Worm (Caenorhabditis elegans): ENCODE data around the gene ZK637.12.

Gene ZK637.12

DNA sequence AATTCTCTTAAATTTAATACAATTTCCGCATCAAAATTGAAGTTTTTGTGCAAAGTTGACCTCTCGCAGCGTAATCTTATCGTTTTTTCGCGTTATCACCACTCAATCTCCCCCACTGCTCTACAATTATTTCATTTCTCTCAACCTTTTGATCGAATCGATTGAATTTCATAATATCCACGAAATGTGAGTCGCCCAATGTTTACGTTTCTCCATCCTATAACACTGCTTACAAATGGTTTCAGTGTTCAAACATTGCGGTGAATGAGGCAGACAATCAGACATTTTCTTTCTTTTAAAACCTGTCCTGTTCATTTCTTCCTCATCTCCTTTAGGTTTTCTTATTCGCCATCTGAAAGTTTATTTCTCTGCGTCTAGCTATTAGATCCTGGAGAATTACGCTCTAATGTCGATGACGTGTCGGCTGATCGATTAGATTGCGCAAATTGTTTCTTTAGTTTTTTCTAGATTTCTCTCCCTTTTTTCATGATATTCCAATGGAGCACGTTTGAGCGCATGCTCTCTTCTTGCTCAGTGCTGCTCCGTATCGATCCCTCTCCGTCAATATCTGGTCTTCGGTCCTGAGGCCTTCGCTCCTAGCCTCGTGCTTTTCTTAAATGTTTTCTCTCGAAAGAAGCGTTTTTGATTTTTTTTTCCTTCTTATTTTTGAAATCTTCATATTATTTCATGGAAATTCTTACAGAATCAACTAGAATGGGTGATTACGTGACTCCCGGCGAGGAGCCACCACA is 18.9 kb upstream of the ZK637.12 start, which contains the start of gene unc-32:
Gene unc-32, plus strand, starts transcription at position 702 of the 752 bp plus-strand sequence.
- TF ChIP-seq tbx-37 (GFP tag; conservative IDR thresholded peaks at IDR 0.05), result no peak
- no peak for TF ChIP-seq hmg-4 (GFP tag; optimal IDR thresholded peaks at IDR 0.05)

DNA sequence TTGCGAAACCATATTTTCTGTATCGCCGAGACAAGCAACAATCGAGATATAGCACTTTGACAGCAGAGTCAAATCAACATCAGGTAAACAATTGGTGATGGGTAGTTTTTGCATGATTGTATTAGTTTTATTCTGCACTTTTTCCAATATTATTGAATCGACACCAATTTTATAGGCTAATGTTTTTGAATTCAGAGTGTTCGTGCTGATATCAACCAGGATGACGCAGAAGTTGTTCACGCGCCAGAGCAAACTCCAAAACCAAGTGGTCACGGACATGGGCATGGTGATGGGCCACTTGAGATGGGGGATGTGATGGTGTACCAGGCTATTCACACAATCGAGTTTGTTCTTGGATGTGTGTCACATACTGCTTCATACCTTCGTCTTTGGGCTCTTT is 13.9 kb upstream of the ZK637.12 start:
- no peak for TF ChIP-seq sea-1 (GFP tag; conservative IDR thresholded peaks at IDR 0.05)
- TF ChIP-seq scrt-1 (GFP tag; IDR thresholded peaks at IDR 0.05), result no peak
- TF ChIP-seq ama-1 (optimal IDR thresholded peaks at IDR 0.05), result no peak
- TF ChIP-seq hnd-1 (tag; optimal IDR thresholded peaks at IDR 0.05), result no peak
- no peak for TF ChIP-seq B0310.2 (tag; optimal IDR thresholded peaks at IDR 0.05)
- TF ChIP-seq ceh-13 (GFP tag; optimal IDR thresholded peaks at IDR 0.05), result no peak
- no peak for TF ChIP-seq hmbx-1 (tag; optimal IDR thresholded peaks at IDR 0.05)
- no peak for TF ChIP-seq tra-4 (tag; optimal IDR thresholded peaks at IDR 0.05)
- no peak for TF ChIP-seq pes-1 (GFP tag; IDR thresholded peaks at IDR 0.05)

DNA sequence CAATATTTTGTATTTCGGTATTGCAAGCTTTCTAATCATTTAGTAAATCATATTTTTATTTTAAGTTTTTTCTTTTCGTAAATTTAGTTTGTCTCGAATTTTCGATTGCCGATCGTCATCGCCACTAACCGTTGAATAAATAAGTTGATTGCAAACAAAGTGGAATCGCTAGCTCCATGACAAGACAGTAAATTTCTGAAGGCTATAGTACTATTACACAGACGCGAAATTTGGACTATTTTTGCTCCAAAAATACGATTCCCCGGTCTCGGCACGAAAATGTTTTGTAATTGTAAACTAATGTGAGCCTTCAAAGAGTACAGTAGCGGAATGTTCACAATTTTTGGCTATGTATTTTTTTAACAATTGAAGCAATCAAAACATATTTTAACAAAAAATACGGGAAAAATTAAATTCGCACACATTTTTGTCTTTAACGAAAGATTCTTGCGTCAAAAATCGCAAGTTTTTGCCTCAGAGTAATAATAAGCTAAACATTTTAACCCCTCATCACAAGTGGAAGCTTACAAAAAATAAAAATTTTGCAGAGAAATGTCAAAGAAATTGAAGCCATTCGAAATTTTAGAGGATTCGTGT is 12.3 kb upstream of the ZK637.12 start, which contains the start of gene tpk-1:
Gene tpk-1, plus strand, starts transcription at position 547 of the 597 bp plus-strand sequence.
- no peak for TF ChIP-seq B0310.2 (tag; optimal IDR thresholded peaks at IDR 0.05)
- no peak for TF ChIP-seq tra-4 (tag; optimal IDR thresholded peaks at IDR 0.05)
- no peak for TF ChIP-seq ets-7 (tag; optimal IDR thresholded peaks at IDR 0.05)
- no peak for TF ChIP-seq pes-1 (GFP tag; IDR thresholded peaks at IDR 0.05)
- TF ChIP-seq aly-1 (tag; optimal IDR thresholded peaks at IDR 0.05), result no peak
- no peak for TF ChIP-seq F13C5.2 (tag; optimal IDR thresholded peaks at IDR 0.05)
- TF ChIP-seq tbx-37 (GFP tag; conservative IDR thresholded peaks at IDR 0.05), result no peak
- TF ChIP-seq scrt-1 (GFP tag; IDR thresholded peaks at IDR 0.05), result no peak
- TF ChIP-seq hnd-1 (tag; optimal IDR thresholded peaks at IDR 0.05), result no peak
- TF ChIP-seq ceh-13 (GFP tag; optimal IDR thresholded peaks at IDR 0.05), result no peak
- TF ChIP-seq hmbx-1 (tag; optimal IDR thresholded peaks at IDR 0.05), result no peak
- no peak for TF ChIP-seq sea-1 (GFP tag; conservative IDR thresholded peaks at IDR 0.05)
- TF ChIP-seq hmg-4 (GFP tag; optimal IDR thresholded peaks at IDR 0.05), result no peak
- no peak for TF ChIP-seq flt-1 (GFP tag; IDR thresholded peaks at IDR 0.05)

DNA sequence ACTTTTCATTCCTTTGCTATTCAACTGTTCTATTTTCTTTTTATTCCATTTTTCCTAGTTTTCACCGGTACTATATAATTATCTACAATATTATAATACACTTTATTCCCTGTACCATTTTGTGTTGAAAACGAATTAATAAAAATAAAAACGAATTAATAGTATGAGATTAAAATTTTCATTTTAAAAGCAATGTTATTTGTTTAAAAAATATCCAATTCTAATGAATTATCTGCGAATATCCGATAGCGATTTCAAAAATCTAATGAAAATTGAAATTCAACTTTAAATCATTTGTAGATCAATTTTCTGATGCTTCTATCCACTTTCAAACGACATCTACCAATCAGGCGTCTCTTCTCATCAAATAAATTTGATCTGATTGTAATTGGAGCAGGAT is 10.6 kb upstream of the ZK637.12 start, which contains the start of gene trxr-2:
Gene trxr-2, plus strand, starts transcription at position 301 of the 400 bp plus-strand sequence.
- TF ChIP-seq tbx-37 (GFP tag; conservative IDR thresholded peaks at IDR 0.05), result no peak
- no peak for TF ChIP-seq scrt-1 (GFP tag; IDR thresholded peaks at IDR 0.05)
- no peak for TF ChIP-seq B0310.2 (tag; optimal IDR thresholded peaks at IDR 0.05)
- no peak for TF ChIP-seq pes-1 (GFP tag; IDR thresholded peaks at IDR 0.05)
- TF ChIP-seq F13C5.2 (tag; optimal IDR thresholded peaks at IDR 0.05), result no peak
- no peak for TF ChIP-seq sea-1 (GFP tag; conservative IDR thresholded peaks at IDR 0.05)
- TF ChIP-seq ets-7 (tag; optimal IDR thresholded peaks at IDR 0.05), result no peak
- TF ChIP-seq ceh-36 (tag; optimal IDR thresholded peaks at IDR 0.05), result no peak
- no peak for TF ChIP-seq tbx-11 (GFP tag; IDR thresholded peaks at IDR 0.05)
- no peak for TF ChIP-seq aly-1 (tag; optimal IDR thresholded peaks at IDR 0.05)
- no peak for TF ChIP-seq tra-4 (tag; optimal IDR thresholded peaks at IDR 0.05)
- no peak for TF ChIP-seq ama-1 (optimal IDR thresholded peaks at IDR 0.05)
- TF ChIP-seq flt-1 (GFP tag; IDR thresholded peaks at IDR 0.05), result no peak
- no peak for TF ChIP-seq hmg-4 (GFP tag; optimal IDR thresholded peaks at IDR 0.05)
- TF ChIP-seq ceh-13 (GFP tag; optimal IDR thresholded peaks at IDR 0.05), result no peak
- no peak for TF ChIP-seq hnd-1 (tag; optimal IDR thresholded peaks at IDR 0.05)
- TF ChIP-seq hmbx-1 (tag; optimal IDR thresholded peaks at IDR 0.05), result no peak

DNA sequence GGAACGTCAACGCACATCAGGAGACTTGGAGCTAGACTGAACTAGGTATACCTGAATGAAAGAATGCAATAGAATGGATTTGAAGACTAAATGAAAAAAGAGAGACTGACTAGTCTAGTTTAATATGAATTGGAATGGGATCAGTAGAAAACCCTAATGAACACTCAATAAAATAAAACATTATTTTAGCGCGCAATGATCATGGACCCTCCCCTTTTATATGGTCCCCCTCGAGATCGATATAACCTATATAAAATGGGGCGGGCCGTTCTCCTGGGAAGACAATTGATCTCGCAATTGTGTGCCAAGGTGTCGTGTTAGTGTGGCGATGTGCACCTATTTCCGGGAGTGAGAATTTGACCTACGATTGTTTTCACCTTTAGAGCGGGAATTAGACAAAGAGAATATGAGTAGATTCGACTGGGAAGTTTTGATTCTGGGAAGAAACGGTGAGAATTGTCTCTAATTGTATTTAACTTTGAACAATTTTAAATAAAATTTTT is 6.1 kb upstream of the ZK637.12 start, which contains the start of gene cdc-25.3:
Gene cdc-25.3, minus strand, starts transcription at position 51 of the 503 bp plus-strand sequence.
- TF ChIP-seq tbx-37 (GFP tag; conservative IDR thresholded peaks at IDR 0.05) (no peak), ceh-36 (tag; optimal IDR thresholded peaks at IDR 0.05) (no peak), hmg-4 (GFP tag; optimal IDR thresholded peaks at IDR 0.05) (no peak), tra-4 (tag; optimal IDR thresholded peaks at IDR 0.05) (no peak), hmbx-1 (tag; optimal IDR thresholded peaks at IDR 0.05) (no peak), tbx-11 (GFP tag; IDR thresholded peaks at IDR 0.05) (no peak), aly-1 (tag; optimal IDR thresholded peaks at IDR 0.05) (no peak), ama-1 (optimal IDR thresholded peaks at IDR 0.05) (no peak), F13C5.2 (tag; optimal IDR thresholded peaks at IDR 0.05) (no peak), ceh-13 (GFP tag; optimal IDR thresholded peaks at IDR 0.05) (no peak), B0310.2 (tag; optimal IDR thresholded peaks at IDR 0.05) (no peak), sea-1 (GFP tag; conservative IDR thresholded peaks at IDR 0.05) (no peak), ets-7 (tag; optimal IDR thresholded peaks at IDR 0.05) (no peak), flt-1 (GFP tag; IDR thresholded peaks at IDR 0.05) (no peak), pes-1 (GFP tag; IDR thresholded peaks at IDR 0.05) (no peak), scrt-1 (GFP tag; IDR thresholded peaks at IDR 0.05) (no peak)

DNA sequence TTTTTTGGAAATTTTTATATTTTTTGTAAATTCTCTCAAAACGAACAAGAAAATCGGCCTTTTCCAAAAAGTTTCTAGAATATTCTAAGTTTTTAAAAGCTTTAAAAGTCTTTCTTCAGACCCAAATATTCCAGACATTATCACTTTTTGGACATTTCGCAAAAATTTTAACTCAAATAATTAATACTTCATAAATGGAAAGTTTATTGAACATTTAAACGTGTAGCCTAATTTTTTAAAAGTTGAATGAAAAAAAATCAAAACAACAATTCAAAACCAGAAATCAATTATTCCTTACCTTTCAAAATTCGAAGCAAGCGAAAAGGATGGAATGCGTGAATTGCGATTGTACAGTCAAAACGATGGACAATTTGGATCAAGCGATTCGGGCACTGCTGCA is 4.3 kb upstream of the ZK637.12 start, which contains the start of gene ZK637.15:
Gene ZK637.15, plus strand, starts transcription at position 301 of the 400 bp plus-strand sequence.
- TF ChIP-seq B0310.2 (tag; optimal IDR thresholded peaks at IDR 0.05) (no peak), F13C5.2 (tag; optimal IDR thresholded peaks at IDR 0.05) (no peak), ceh-36 (tag; optimal IDR thresholded peaks at IDR 0.05) (no peak), hmg-4 (GFP tag; optimal IDR thresholded peaks at IDR 0.05) (no peak), ets-7 (tag; optimal IDR thresholded peaks at IDR 0.05) (no peak), flt-1 (GFP tag; IDR thresholded peaks at IDR 0.05) (no peak), tbx-11 (GFP tag; IDR thresholded peaks at IDR 0.05) (no peak), sea-1 (GFP tag; conservative IDR thresholded peaks at IDR 0.05) (no peak), hmbx-1 (tag; optimal IDR thresholded peaks at IDR 0.05) (no peak), pes-1 (GFP tag; IDR thresholded peaks at IDR 0.05) (no peak), scrt-1 (GFP tag; IDR thresholded peaks at IDR 0.05) (no peak), ceh-13 (GFP tag; optimal IDR thresholded peaks at IDR 0.05) (no peak), aly-1 (tag; optimal IDR thresholded peaks at IDR 0.05) (no peak)

DNA sequence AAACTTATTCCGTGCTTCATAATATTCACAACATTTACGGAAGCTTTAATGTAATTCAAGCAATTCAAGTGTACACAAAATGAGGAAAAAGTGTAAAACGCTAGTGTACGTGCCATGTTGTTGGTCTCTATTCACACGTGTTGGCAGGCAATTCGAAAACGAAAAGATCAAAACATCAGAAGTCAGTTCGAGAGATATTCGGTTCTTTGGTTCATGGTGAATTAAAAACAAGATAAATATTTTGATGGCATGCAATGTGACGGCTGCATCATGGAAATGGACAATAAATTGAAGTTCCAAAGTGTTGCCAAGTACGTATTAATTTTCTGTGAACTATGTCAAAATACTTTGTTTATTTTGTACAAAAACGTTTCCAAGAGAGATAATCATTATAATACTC is 2.0 kb upstream of the ZK637.12 start:
- no peak for TF ChIP-seq tbx-11 (GFP tag; IDR thresholded peaks at IDR 0.05)
- no peak for TF ChIP-seq aly-1 (tag; optimal IDR thresholded peaks at IDR 0.05)
- TF ChIP-seq hmbx-1 (tag; optimal IDR thresholded peaks at IDR 0.05), result no peak
- no peak for TF ChIP-seq ceh-36 (tag; optimal IDR thresholded peaks at IDR 0.05)
- TF ChIP-seq hnd-1 (tag; optimal IDR thresholded peaks at IDR 0.05), result no peak
- TF ChIP-seq tbx-37 (GFP tag; conservative IDR thresholded peaks at IDR 0.05), result no peak
- TF ChIP-seq B0310.2 (tag; optimal IDR thresholded peaks at IDR 0.05), result no peak
- no peak for TF ChIP-seq sea-1 (GFP tag; conservative IDR thresholded peaks at IDR 0.05)
- TF ChIP-seq ama-1 (optimal IDR thresholded peaks at IDR 0.05), result no peak
- no peak for TF ChIP-seq ets-7 (tag; optimal IDR thresholded peaks at IDR 0.05)
- no peak for TF ChIP-seq flt-1 (GFP tag; IDR thresholded peaks at IDR 0.05)
- TF ChIP-seq ceh-13 (GFP tag; optimal IDR thresholded peaks at IDR 0.05), result no peak
- no peak for TF ChIP-seq tra-4 (tag; optimal IDR thresholded peaks at IDR 0.05)
- no peak for TF ChIP-seq hmg-4 (GFP tag; optimal IDR thresholded peaks at IDR 0.05)
- TF ChIP-seq F13C5.2 (tag; optimal IDR thresholded peaks at IDR 0.05), result no peak
- TF ChIP-seq pes-1 (GFP tag; IDR thresholded peaks at IDR 0.05), result no peak
- TF ChIP-seq scrt-1 (GFP tag; IDR thresholded peaks at IDR 0.05), result no peak

Measured in whole organism, early embryonic.